Fruit fly (Drosophila melanogaster): ENCODE measurements around the gene CG31415.

DNA sequence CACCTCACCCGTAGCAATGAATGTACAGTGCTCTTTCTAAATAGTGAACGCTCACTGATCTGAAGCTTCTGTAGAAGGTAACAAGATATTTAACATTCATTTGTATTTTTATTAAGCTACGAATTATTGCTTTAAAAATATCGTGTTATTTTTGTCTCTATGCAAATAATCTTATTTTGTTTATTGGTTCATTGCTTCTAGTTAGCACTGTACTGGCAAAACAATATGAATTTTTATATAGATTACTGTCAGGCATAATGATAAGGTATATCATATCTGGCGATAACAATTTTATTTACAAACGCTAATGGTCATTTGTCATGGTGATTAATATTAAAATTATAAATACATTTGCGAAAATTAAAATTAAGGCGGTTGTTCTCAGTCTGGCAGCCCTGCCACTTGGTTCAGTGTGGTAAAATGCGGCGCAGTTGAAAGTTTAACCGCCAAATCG, 28.2 kb downstream of the CG31415 start, which contains the start of gene CG9471:
- TF ChIP-seq Ets98B (GFP tag; IDR thresholded peaks at IDR 0.05) (peak; percentile 95), CG8159 (tag; optimal IDR thresholded peaks at IDR 0.05) (peak; percentile 91), EcR (GFP tag; optimal IDR thresholded peaks at IDR 0.05) (peak; percentile 25), CG4496 (GFP tag; IDR thresholded peaks at IDR 0.05) (peak; percentile 97), CG14655 (GFP tag; optimal IDR thresholded peaks at IDR 0.05) (no peak), CG15710 (tag; optimal IDR thresholded peaks at IDR 0.05) (peak; percentile 91), CG17806 (tag; optimal IDR thresholded peaks at IDR 0.05) (peak; percentile 93), Pif1A (GFP tag; optimal IDR thresholded peaks at IDR 0.05) (peak; percentile 95), CG10348 (GFP tag; IDR thresholded peaks at IDR 0.05) (peak; percentile 59)

Data from whole organism, pupa.